Worm (Caenorhabditis elegans): ENCODE data around the gene Y71H2AM.6.

DNA sequence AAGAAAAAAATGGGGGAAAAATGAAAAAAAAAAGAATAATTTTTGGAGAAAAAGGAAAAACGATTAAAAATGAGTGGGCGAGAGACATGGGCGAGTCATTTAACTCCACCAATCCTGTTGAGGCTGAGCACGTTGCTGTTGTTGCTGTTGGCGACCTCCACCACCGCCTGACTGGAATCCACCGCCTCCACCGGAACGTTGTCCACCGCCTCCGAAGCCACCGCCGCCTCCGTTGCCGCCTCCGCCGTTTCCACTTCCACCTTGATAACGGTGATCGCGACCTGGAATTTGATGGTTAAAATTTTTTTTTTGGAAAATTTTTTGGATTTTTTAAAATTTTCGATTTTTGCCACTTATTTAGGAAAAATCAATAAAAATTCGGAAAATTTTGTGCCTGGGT, 10.1 kb upstream of the Y71H2AM.6 start:
- TF ChIP-seq ama-1 (optimal IDR thresholded peaks at IDR 0.05) (no peak), ets-7 (tag; optimal IDR thresholded peaks at IDR 0.05) (no peak), hnd-1 (tag; optimal IDR thresholded peaks at IDR 0.05) (no peak), flt-1 (GFP tag; IDR thresholded peaks at IDR 0.05) (no peak)

All from whole organism, early embryonic.